Worm (Caenorhabditis elegans) whole organism, L4/young adult: ENCODE data around the gene mlc-4.

Source experiments
- W03F9.2 ChIP-seq: fragments of 150-350 bp; optimal IDR thresholded peaks from 2 replicates; lab custom pipeline; 2014; ENCODE audit warnings: missing biosample characterization, missing genetic modification characterization
- dao-5 ChIP-seq: sonication (generic microtip); optimal IDR thresholded peaks from 2 replicates; lab custom pipeline; 2016; ENCODE audit warnings: missing genotype, missing genetic modification characterization, moderate library complexity, missing compliant biosample characterization
- him-1 ChIP-seq: sonication (generic microtip); optimal IDR thresholded peaks from 2 replicates; lab custom pipeline; 2016; ENCODE audit warnings: missing genotype, missing genetic modification reagents, missing genetic modification characterization, missing compliant biosample characterization

The mlc-4 gene

DNA sequence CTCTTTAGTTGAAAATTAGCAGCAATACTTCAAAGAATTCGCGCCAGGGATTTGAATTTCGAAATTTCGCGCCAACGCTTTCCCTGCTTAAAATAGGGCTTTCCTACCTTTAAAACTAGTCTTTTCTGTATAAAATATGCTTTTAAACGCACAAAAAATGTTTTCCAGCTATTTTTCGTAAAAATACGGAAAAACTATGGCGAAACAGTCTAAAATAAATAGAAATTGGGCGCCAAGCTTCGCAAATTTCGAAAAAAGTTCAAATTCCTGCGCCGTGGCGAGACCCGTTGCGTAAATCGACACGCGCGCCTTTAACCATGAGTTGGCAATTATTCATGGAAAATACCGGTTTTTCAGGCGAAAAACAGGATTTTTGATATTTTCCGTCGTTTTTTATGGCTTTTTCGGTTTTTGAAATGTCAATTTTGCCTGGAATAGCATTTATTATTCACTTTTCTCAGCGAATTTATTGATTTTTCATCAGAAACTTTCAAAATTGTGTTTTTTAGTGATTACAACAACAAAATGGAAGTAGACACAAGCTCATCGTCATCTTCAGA, 10.8 kb upstream of the mlc-4 start, which contains the start of the genes npp-9 and F59A2.5:
Gene npp-9 (minus strand): TSS at position 126 of the 560 bp plus-strand sequence.
Gene F59A2.5 (plus strand): TSS at position 510 of the 560 bp plus-strand sequence.
- TF ChIP-seq dao-5 (no peak), him-1 (no peak), W03F9.2 (tag; lab: Kevin White, UChicago) (peak; percentile 52)

DNA sequence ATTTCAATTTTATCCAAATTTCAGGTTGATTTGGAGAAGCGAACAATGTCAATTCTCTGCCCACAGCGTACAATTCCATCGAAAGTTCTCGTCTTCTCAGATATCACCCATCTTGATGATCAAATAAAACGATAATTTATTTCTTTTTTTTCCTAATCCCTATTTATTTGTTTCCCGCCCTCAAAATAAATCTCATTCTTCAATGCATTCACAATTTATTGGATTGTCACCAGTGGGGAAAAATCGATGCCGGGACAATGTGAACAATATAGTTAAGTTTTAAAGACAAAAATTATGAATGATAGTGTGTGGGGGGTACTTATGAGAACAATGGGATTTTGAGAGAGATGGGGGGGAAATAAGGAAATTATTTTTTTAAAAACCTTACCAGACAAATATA, 6.9 kb upstream of the mlc-4 start:
- no peak for TF ChIP-seq W03F9.2 (tag; lab: Kevin White, UChicago)
- no peak for TF ChIP-seq dao-5
- TF ChIP-seq him-1 = no peak

DNA sequence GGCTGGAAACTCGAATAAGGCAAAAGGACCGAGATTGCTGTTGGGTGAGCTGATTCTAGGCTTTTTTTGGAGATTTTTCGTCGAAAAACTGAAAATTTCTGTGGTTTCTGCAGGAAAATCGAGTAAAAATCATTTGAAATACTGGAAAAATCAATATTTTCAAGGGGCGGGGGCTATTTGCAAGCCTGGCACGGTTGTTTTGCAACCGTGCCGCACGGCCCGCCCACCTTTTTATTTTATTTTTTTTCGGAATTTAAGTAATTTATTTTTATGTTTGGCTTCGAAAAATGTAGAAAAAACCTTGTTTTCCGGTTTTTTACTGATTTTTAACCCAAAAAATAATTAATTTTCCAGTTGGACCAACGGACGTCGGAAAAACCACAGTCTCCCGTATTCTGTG, 4.9 kb upstream of the mlc-4 start:
- TF ChIP-seq W03F9.2 (tag; lab: Kevin White, UChicago) = peak; percentile 28
- TF ChIP-seq him-1 = no peak

- TF ChIP-seq dao-5 (no peak), W03F9.2 (tag; lab: Kevin White, UChicago) (no peak), him-1 (no peak)
Measured at ce11 chrIII:3397678-3398077, 4.1 kb upstream of the mlc-4 start, which contains the start of gene clpf-1. clpf-1 (plus strand) TSS chrIII:3397743.

DNA sequence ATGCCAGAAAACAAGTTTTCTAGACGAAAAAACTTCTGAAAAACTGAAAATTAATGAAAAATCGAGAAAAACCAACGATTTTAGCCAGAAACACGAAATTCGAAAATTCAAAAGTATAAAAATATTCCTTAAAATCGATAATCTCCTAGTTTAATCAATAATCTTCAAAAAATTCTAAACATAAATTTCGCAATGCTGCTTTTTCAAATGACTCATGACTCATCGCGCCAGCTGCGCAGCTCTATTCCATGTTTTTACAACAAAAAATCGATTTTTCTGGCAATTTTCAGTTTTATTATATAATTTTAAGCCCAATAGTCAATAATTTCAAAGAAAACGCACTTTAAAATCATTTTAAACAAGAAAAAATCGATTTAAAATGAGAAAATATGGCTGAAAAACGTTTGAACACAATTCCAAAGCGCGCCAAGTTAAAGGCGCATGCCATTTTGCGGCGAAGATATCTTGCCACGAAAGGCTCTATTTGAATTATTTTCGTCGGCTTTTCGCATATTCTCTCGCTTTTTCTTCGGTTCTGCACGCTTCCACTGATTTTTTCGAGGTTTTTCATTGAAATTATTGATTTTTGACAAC, 2.4 kb upstream of the mlc-4 start, which contains the start of gene cri-3:
Gene cri-3 (plus strand): TSS at position 482 of the 594 bp plus-strand sequence.
- TF ChIP-seq him-1 (no peak), dao-5 (no peak), W03F9.2 (tag; lab: Kevin White, UChicago) (no peak)

DNA sequence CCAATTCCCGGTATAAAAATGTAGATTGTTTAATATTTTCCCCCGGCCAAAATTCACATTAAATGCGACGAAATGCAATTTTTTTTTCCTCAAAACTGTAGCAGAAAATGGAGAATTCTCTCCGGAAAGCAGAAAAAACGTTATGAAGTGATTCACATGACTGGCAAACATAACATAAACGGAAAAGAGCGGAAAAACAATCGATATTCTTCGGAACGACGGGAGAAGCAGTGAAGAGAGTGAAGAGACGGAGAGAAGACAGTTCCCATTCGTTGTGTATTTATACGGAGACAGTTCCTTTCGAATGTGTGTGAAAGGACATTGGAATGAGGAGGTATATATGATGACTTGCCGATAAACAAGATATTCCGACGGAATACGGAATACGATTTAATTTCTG, 1.5 kb upstream of the mlc-4 start:
- TF ChIP-seq W03F9.2 (tag; lab: Kevin White, UChicago) (no peak), him-1 (no peak), dao-5 (no peak)

- TF ChIP-seq him-1 (no peak), W03F9.2 (tag; lab: Kevin White, UChicago) (peak; percentile 54), dao-5 (no peak)
Measured at ce11 chrIII:3390144-3390543, 3.4 kb downstream of the mlc-4 start.

ce11 chrIII:3389426-3390020, 4.1 kb downstream of the mlc-4 start, which contains the start of the genes elmd-1 and hecw-1:
elmd-1 (plus strand) TSS chrIII:3389919.
hecw-1 (minus strand) TSS chrIII:3389970.
- no peak for TF ChIP-seq dao-5
- peak; percentile 44 for TF ChIP-seq W03F9.2 (tag; lab: Kevin White, UChicago)
- TF ChIP-seq him-1 = no peak

DNA sequence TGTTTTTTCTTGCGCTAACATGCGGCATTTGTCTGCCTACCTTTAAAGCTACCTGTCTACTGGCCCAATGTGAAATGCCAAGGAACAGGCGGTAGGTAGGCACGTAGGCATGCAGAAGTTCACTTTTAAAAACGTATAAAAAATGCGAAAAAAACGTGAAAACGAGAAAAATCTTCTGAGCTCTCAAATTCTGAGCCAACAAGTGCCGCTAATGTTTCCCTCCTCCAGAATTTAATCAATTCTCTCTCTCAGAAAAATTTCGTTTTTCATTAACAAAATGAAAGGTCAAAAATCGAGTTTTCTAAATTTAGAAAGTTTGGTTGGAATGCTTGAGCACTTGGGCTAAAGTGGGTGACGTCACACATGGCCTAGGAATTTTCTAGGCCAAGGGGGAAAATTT, 11.1 kb downstream of the mlc-4 start:
- TF ChIP-seq W03F9.2 (tag; lab: Kevin White, UChicago) (no peak), dao-5 (no peak), him-1 (no peak)

- TF ChIP-seq W03F9.2 (tag; lab: Kevin White, UChicago) (no peak), dao-5 (no peak), him-1 (no peak)
Measured at ce11 chrIII:3381866-3382265, 11.7 kb downstream of the mlc-4 start.

ce11 chrIII:3377700-3378099, 15.9 kb downstream of the mlc-4 start:
- TF ChIP-seq dao-5 (no peak), W03F9.2 (tag; lab: Kevin White, UChicago) (no peak), him-1 (no peak)

- TF ChIP-seq dao-5 (no peak), him-1 (no peak), W03F9.2 (tag; lab: Kevin White, UChicago) (no peak)
Measured at ce11 chrIII:3377134-3377533, 16.5 kb downstream of the mlc-4 start.

- TF ChIP-seq dao-5 (no peak), W03F9.2 (tag; lab: Kevin White, UChicago) (no peak), him-1 (no peak)
Measured at ce11 chrIII:3372278-3372677, 21.3 kb downstream of the mlc-4 start.

DNA sequence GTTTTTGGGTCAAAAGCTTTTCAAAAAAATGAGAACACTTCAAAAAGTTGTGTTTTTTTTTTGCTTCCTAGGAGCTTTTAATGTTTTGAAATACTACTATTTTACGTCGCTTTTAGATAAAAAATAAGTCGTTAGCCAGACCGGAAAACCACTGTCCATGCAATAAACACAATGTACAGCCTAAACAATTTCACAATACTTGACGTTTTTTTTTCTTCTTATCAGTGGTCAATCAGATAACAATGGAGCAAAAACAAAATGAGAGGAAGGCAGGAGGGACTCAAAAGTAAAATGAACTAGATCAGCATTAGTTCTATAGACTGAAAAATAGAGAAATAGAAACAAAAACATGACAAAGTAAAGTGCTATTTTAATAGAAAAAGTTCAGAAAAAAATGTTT, 22.8 kb downstream of the mlc-4 start:
- TF ChIP-seq W03F9.2 (tag; lab: Kevin White, UChicago) (no peak), him-1 (no peak), dao-5 (no peak)

DNA sequence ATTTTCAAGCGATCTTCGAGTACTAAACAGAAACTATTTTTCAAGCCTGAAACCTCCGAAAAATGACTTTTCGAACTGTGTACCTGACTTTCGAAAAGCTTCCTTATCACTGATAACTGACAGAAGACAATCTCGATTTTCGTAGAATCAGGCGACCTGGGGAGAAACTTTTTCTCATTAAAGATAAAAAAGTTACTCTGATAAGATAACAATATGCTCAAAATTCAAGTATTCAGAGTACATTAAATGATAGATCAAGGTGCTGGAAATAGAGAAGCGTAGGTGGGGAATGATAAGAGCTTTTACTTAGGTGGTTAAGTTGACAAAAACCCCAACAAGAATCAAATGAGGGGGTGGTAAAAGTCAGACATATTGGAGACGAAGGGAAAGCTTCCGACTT, 23.5 kb downstream of the mlc-4 start, which contains the start of gene prk-2:
Gene prk-2 (minus strand): TSS at position 156 of the 400 bp plus-strand sequence.
- TF ChIP-seq him-1 = no peak
- no peak for TF ChIP-seq W03F9.2 (tag; lab: Kevin White, UChicago)
- no peak for TF ChIP-seq dao-5
